Fruit fly (Drosophila melanogaster) Kc167 (cell line): ENCODE data around the gene Poc1.

Experiments used
- Myc ChIP-seq: fragments of >200 bp; optimal IDR thresholded peaks from 2 replicates; lab custom pipeline; 2017; ENCODE audit warnings: missing external identifiers
- Sin3A ChIP-seq: fragments of >200 bp; optimal IDR thresholded peaks from 2 replicates; lab custom pipeline; 2018; ENCODE audit warnings: missing external identifiers
- h ChIP-seq: fragments of >200 bp; optimal IDR thresholded peaks from 3 replicates; lab custom pipeline; 2018; ENCODE audit warnings: missing external identifiers
- insv ChIP-seq: fragments of >200 bp; optimal IDR thresholded peaks from 3 replicates; lab custom pipeline; 2018; ENCODE audit warnings: missing external identifiers
- psq ChIP-seq: fragments of >200 bp; optimal IDR thresholded peaks from 2 replicates; lab custom pipeline; 2017; ENCODE audit warnings: missing external identifiers
- ttk ChIP-seq: sonication (Bioruptor generic); optimal IDR thresholded peaks from 2 replicates; lab custom pipeline; 2017; ENCODE audit warnings: missing external identifiers

Gene Poc1

DNA sequence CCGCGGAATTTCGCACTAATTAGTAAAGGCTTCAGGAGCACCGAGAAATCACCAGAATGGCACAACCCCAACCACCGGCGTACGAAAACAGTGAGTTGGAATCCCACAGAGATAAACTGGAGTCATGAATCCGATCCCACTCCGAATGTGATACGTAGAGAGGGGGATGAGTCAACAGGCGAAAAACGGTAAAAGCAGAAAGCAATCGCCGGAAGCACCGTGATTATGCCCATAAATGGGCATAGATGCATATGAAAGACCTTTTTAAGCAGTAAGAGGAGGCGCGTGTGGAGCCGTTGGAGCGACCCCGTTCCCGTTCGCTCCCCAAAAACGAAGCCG lies 23.0 kb upstream of the Poc1 start:
- no peak for TF ChIP-seq ttk (lab: Kevin White, UChicago)
- TF ChIP-seq Sin3A (lab: Kevin White, UChicago), result no peak
- TF ChIP-seq Myc (lab: Kevin White, UChicago), result no peak
- TF ChIP-seq insv (lab: Kevin White, UChicago), result no peak
- TF ChIP-seq h (lab: Kevin White, UChicago), result no peak
- no peak for TF ChIP-seq psq (lab: Kevin White, UChicago)

DNA sequence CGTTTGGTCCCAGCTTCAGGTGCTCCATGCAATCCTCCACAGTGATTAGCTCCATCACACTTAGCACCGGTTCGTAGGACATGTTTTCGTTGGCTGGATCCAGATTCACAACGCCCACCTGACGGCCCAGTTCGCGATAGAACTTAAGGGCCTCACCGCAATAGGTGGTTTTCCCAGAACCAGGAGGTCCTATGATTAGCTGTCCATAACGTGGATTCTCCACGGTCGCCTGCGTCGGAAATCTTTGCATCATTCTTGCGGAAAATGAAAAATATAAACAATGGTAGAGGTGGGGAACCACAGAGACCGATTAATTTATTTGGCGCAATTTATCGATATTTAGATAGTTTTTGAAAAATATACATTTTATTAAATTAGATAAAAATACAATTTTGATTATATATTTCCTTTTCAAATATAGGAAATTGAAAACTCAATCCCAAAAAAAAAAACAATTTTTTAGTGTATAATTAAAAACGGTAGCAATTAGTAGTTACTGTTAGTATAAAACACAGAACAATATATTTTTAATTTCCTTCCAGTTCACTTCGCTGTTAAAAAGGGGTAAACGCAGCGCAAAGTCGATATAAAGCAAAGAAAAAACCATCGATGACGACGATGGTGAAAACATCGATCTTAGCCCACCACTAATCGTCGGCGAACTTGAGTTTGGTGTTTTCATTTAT lies 22.5 kb upstream of the Poc1 start, which contains the start of the genes CG10222 and flr:
CG10222 (minus strand) TSS at position 254 of the 686 bp plus-strand sequence.
flr (plus strand) TSS at position 644 of the 686 bp plus-strand sequence.
- no peak for TF ChIP-seq Sin3A (lab: Kevin White, UChicago)
- TF ChIP-seq insv (lab: Kevin White, UChicago), result no peak
- TF ChIP-seq ttk (lab: Kevin White, UChicago), result no peak
- no peak for TF ChIP-seq psq (lab: Kevin White, UChicago)
- TF ChIP-seq h (lab: Kevin White, UChicago), result no peak
- no peak for TF ChIP-seq Myc (lab: Kevin White, UChicago)

DNA sequence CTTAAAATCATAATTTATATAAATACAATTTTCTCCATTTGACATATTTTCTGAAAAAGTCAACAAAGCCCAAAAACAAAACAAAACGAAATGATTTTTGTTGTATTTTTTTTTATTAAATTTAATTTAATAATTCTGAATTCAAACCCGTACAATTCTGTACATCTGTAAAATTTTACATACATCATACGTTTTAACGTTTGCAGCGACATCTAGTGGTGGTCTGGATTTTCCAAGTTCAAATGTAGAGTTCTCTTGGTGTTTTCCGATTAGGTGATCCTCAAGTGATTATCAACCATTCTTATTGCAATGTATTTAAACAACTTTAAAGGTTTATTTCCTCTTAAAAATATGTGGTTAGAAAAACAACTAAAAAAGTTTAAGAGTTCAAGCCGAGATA lies 21.2 kb upstream of the Poc1 start:
- no peak for TF ChIP-seq Sin3A (lab: Kevin White, UChicago)
- no peak for TF ChIP-seq insv (lab: Kevin White, UChicago)
- TF ChIP-seq h (lab: Kevin White, UChicago), result no peak
- TF ChIP-seq Myc (lab: Kevin White, UChicago), result no peak
- TF ChIP-seq psq (lab: Kevin White, UChicago), result no peak
- TF ChIP-seq ttk (lab: Kevin White, UChicago), result no peak

DNA sequence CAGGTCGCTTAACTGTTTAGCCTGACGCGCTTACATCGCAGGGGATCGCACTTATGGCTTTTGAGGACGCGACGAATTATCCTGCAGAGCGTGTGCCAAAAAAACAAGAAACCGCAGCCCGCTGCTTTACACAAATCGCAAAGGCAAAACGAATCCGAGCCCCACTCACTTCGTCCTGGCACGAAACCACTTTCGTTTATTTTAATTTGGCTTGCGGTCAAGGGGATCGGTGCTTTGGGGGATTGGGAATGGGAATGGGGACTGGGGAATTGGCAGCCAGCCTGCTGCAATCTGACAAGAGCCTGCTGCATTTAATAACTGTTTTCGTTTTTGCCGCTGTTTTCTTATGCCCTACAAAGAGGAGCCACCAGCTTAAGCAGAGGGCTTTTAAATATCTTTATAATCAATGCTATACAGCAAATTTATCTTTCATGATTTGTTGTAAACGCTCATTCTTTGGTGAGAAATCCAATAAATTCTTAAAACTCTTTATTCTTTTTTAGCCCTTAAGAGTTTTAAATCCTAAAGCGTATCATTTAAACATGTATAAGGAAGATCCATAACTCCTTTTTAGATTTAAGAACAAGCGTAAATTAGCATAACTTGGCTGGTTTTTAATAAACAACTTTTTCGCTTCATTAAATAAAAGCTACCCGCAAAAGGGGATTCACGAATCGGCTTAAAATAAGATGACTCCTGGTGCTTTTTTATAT lies 20.2 kb upstream of the Poc1 start:
- TF ChIP-seq h (lab: Kevin White, UChicago) (no peak), Sin3A (lab: Kevin White, UChicago) (no peak)

DNA sequence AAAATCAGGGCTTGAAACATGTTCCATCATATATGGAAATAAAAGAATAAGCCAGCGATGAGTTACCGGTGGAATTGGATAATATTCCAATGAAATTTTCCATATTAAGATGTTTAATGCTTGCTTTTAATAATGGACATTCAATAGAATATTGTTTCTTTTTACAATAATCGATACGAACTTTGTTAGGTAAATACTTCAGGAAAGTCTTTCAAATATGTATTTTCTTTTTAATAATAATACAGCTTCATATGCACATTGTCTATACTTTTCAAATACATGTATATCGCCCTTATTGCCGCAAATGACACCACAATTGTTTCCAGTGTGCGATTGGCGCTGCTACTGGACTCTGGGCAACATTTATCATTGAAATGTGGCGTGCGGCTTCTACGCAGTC lies 17.1 kb upstream of the Poc1 start:
- TF ChIP-seq h (lab: Kevin White, UChicago), result no peak
- no peak for TF ChIP-seq psq (lab: Kevin White, UChicago)
- no peak for TF ChIP-seq insv (lab: Kevin White, UChicago)
- no peak for TF ChIP-seq Myc (lab: Kevin White, UChicago)
- no peak for TF ChIP-seq Sin3A (lab: Kevin White, UChicago)
- TF ChIP-seq ttk (lab: Kevin White, UChicago), result no peak

DNA sequence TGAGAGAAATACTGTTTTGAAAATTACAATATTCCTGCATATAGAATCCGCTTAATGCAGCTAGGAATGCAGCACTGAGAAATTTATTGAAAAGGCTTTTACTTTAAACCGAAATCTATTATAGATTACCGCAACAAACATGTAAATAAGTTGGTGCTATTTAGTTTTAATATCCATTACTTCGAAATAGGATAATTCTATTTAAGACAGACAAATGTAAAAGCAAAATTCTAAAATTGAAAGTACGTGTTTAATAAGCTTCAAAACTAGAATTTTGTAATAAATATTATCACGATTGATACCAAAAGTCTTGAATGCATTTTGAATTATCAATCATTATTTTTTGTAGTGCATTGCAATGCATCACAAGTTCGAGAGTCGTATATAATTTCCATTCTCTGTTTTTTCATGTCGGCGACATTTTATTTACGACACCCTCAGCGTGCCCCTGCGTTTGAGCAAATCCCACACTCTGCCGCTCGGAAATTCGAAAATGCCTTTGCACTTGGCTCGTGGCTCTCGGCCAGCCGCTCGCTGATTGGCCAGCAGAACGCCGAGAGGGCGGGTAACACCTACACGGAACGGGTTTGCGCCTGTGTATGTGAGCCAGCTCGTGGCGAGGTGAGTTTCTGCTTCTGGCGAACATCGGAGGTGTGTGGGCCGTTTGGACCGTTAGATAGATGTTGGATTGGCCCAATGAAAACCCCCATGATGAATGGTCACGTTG lies 13.5 kb upstream of the Poc1 start:
- TF ChIP-seq psq (lab: Kevin White, UChicago) (no peak), insv (lab: Kevin White, UChicago) (no peak), Sin3A (lab: Kevin White, UChicago) (no peak), Myc (lab: Kevin White, UChicago) (no peak), ttk (lab: Kevin White, UChicago) (no peak), h (lab: Kevin White, UChicago) (no peak)

DNA sequence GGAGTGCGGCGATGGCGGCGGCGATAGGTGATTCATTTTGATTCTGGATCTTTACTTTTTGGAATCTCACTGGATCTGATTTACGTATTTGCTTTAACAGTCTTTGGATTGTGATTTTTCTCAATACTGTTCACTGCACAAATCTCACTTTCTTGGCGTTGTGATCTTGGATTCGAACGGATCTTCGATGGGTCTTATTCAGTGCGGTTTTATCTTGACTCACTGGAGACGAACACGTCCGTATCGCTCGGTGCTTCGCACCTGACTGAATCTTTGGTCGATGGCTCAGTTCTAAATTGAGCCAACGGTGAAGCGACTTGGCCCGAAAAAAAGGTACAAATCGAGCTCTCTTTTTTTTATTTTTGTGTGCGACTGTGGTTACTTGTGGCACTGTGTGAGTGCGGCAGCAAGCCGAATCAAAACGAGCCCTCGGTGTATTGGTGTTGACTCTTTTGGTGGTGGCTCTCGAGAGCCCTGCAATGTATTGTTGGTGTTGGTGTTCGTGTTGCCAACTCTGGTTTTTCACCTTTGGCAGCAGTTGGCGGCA lies 11.1 kb upstream of the Poc1 start, which contains the start of gene sens:
sens (minus strand) TSS at position 254 of the 547 bp plus-strand sequence.
- TF ChIP-seq h (lab: Kevin White, UChicago) (no peak), insv (lab: Kevin White, UChicago) (no peak), psq (lab: Kevin White, UChicago) (no peak), Sin3A (lab: Kevin White, UChicago) (no peak), Myc (lab: Kevin White, UChicago) (no peak), ttk (lab: Kevin White, UChicago) (no peak)

DNA sequence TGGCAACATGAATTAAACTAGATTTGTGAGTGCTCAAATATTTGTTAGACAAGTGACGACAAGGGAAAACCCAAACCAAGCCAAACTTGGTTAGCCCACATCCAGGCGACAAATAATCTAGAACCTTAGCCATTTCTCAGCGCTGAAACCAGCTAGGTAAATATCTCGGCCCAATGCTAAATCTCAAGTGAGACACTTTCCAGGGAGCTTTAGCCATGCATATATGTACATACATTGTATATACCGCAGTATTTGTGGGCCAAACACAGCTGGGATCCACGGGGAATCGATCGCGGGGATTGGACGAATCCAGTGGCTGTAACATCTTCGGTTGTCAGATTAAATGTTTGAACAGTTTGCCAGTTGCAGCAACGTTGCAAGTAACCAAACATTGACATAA lies 7.8 kb upstream of the Poc1 start:
- no peak for TF ChIP-seq ttk (lab: Kevin White, UChicago)
- no peak for TF ChIP-seq Sin3A (lab: Kevin White, UChicago)
- TF ChIP-seq Myc (lab: Kevin White, UChicago), result no peak
- TF ChIP-seq psq (lab: Kevin White, UChicago), result no peak
- no peak for TF ChIP-seq h (lab: Kevin White, UChicago)
- no peak for TF ChIP-seq insv (lab: Kevin White, UChicago)

DNA sequence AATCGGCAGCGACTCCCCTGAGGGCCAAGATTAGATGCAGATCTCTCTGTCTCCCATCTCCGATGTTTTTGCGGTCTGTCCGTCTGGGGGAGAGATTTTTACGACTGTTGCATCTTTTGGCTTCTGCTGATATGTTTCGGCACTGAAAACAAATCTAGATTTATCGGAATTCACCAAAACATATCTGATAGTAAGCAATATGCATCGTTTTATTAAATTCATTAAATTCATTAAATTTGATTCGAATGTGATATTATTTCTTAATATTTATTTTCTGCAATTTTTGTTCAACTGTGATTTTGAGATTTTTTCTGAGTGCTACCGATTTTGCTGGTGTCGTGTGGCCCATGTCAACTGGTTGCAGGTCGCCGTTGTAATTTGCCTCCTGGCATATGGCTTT lies 3.7 kb upstream of the Poc1 start:
- TF ChIP-seq h (lab: Kevin White, UChicago) (no peak), insv (lab: Kevin White, UChicago) (no peak), Sin3A (lab: Kevin White, UChicago) (no peak), ttk (lab: Kevin White, UChicago) (no peak), Myc (lab: Kevin White, UChicago) (no peak), psq (lab: Kevin White, UChicago) (no peak)

DNA sequence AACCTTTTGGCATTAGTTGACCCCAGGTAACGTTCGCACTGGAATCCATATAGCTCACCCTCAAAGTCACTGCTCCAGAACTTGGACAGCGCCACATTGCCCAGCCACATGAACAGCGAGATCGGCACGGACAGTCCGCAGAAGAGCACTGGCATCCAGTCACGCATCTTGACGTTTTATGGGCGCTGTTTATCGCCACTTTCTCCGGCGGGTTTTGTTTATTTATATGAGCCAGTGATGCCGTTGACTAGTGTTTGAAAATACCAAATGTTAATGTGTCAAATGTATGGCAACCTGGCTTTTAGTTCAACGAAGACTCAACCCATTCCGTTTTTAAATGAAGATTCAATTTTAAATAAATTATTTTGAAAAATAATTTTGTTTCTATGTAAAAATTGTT lies 2.2 kb downstream of the Poc1 start, which contains the start of gene CG10171:
CG10171 (minus strand) TSS at position 300 of the 400 bp plus-strand sequence.
- TF ChIP-seq psq (lab: Kevin White, UChicago) (no peak), Sin3A (lab: Kevin White, UChicago) (no peak), h (lab: Kevin White, UChicago) (no peak), Myc (lab: Kevin White, UChicago) (no peak), ttk (lab: Kevin White, UChicago) (no peak), insv (lab: Kevin White, UChicago) (no peak)
